Fruit fly (Drosophila melanogaster) whole organism, embryonic: ENCODE data around the gene AlkB.

Experiments used
- Bgb ChIP-seq: fragments of 200-800 bp; sonication (Bioruptor generic); IDR thresholded peaks from 2 replicates; pipeline ENCODE4 v1.3.6; 2022; ENCODE audit warnings: missing biosample characterization, missing genetic modification characterization; ENCODE audit not compliant: partially characterized antibody
- C15 ChIP-seq: fragments of 200-800 bp; sonication (Bioruptor generic); IDR thresholded peaks from 3 replicates; pipeline ENCODE4 v1.3.6; 2022; ENCODE audit warnings: missing biosample characterization, missing genetic modification characterization
- CG11560 ChIP-seq: fragments of 200-800 bp; sonication (Bioruptor generic); IDR thresholded peaks from 3 replicates; pipeline ENCODE4 v1.3.6; 2022; ENCODE audit warnings: missing biosample characterization, missing genetic modification characterization
- CG14710 ChIP-seq: fragments of 200-800 bp; sonication (Bioruptor generic); optimal IDR thresholded peaks from 3 replicates; lab custom pipeline; 2019; ENCODE audit warnings: missing biosample characterization, mild to moderate bottlenecking, missing genetic modification characterization, moderate library complexity
- CG1529 ChIP-seq: fragments of 200-800 bp; sonication (Bioruptor generic); optimal IDR thresholded peaks from 3 replicates; lab custom pipeline; 2018; ENCODE audit warnings: missing biosample characterization, missing genetic modification characterization
- CG17568 ChIP-seq: fragments of 200-800 bp; sonication (Bioruptor generic); optimal IDR thresholded peaks from 2 replicates; lab custom pipeline; 2018; ENCODE audit warnings: missing biosample characterization, mild to moderate bottlenecking, missing genetic modification characterization, moderate library complexity
- CG2120 ChIP-seq: fragments of 200-800 bp; sonication (Bioruptor generic); optimal IDR thresholded peaks from 3 replicates; lab custom pipeline; 2016; ENCODE audit warnings: missing biosample characterization, missing genetic modification characterization
- CG2712 ChIP-seq: fragments of 200-800 bp; optimal IDR thresholded peaks from 3 replicates; lab custom pipeline; 2019; ENCODE audit warnings: missing biosample characterization, mild to moderate bottlenecking, missing genetic modification characterization, moderate library complexity
- CG3163 ChIP-seq: fragments of 200-800 bp; sonication (Bioruptor generic); optimal IDR thresholded peaks from 3 replicates; lab custom pipeline; 2016; ENCODE audit warnings: missing biosample characterization, missing genetic modification characterization
- CG7963 ChIP-seq: fragments of 200-800 bp; sonication (Bioruptor generic); IDR thresholded peaks from 3 replicates; pipeline ENCODE4 v1.3.6; 2022; ENCODE audit warnings: missing biosample characterization, missing genetic modification characterization; ENCODE audit not compliant: partially characterized antibody
- CG8290 ChIP-seq, 3 experiments: fragments of 200-800 bp; sonication (Bioruptor generic); optimal IDR thresholded peaks; 2 replicates each; lab custom pipeline; 2016 to 2019; ENCODE audit warnings: missing biosample characterization in 3 of 3, missing genetic modification characterization in 3 of 3, mild to moderate bottlenecking in 2 of 3, moderate library complexity in 1 of 3
- CG9932 ChIP-seq: fragments of 200-800 bp; sonication (Bioruptor generic); IDR thresholded peaks from 2 replicates; pipeline ENCODE4 v1.3.6; 2022; ENCODE audit warnings: missing biosample characterization, missing genetic modification characterization
- CkIIα-i1 ChIP-seq: fragments of 200-800 bp; sonication (Bioruptor generic); IDR thresholded peaks from 2 replicates; pipeline ENCODE4 v1.3.6; 2022; ENCODE audit warnings: missing biosample characterization, missing genetic modification characterization
- D19A ChIP-seq: fragments of 200-800 bp; optimal IDR thresholded peaks from 3 replicates; lab custom pipeline; 2019; ENCODE audit warnings: missing biosample characterization, mild to moderate bottlenecking, missing genetic modification characterization, moderate library complexity
- Dll ChIP-seq: fragments of 200-800 bp; sonication (Bioruptor generic); IDR thresholded peaks from 4 replicates; pipeline ENCODE4 v1.3.6; 2022; ENCODE audit warnings: missing biosample characterization, missing genetic modification characterization; ENCODE audit not compliant: partially characterized antibody
- Dref ChIP-seq: fragments of 200-800 bp; sonication (Bioruptor generic); IDR thresholded peaks from 2 replicates; pipeline ENCODE4 v1.3.6; 2022; ENCODE audit warnings: missing biosample characterization, missing genetic modification characterization
- E2f2 ChIP-seq: fragments of 200-800 bp; sonication (Bioruptor generic); IDR thresholded peaks from 2 replicates; pipeline ENCODE4 v1.3.6; 2022; ENCODE audit warnings: missing biosample characterization, missing genetic modification characterization
- HLH4C ChIP-seq: fragments of 200-800 bp; sonication (Bioruptor generic); IDR thresholded peaks from 3 replicates; pipeline ENCODE4 v1.3.6; 2022; ENCODE audit warnings: missing biosample characterization, missing genetic modification characterization; ENCODE audit not compliant: partially characterized antibody
- HmgZ ChIP-seq: fragments of 200-800 bp; sonication (Bioruptor generic); optimal IDR thresholded peaks from 2 replicates; lab custom pipeline; 2018; ENCODE audit warnings: missing biosample characterization, mild to moderate bottlenecking, missing genetic modification characterization
- Max ChIP-seq: fragments of 200-800 bp; sonication (Bioruptor generic); optimal IDR thresholded peaks from 2 replicates; lab custom pipeline; 2016; ENCODE audit warnings: missing biosample characterization, mild to moderate bottlenecking, missing genetic modification characterization
- Med ChIP-seq: fragments of 200-800 bp; sonication (Bioruptor generic); peaks from one replicate; lab custom pipeline; 2016; ENCODE audit warnings: missing biosample characterization, missing genetic modification characterization, mild to moderate bottlenecking, inconsistent platforms, moderate library complexity
- Myb ChIP-seq: fragments of 200-800 bp; sonication (Bioruptor generic); optimal IDR thresholded peaks from 2 replicates; lab custom pipeline; 2016; ENCODE audit warnings: missing biosample characterization, missing genetic modification characterization
- Opbp ChIP-seq: fragments of 200-800 bp; sonication (Bioruptor generic); IDR thresholded peaks from 3 replicates; pipeline ENCODE4 v1.3.6; 2022; ENCODE audit warnings: missing biosample characterization, missing genetic modification characterization; ENCODE audit not compliant: partially characterized antibody
- Pdp1 ChIP-seq, 2 experiments: fragments of 200-800 bp; sonication (Bioruptor generic); optimal IDR thresholded peaks; 3 replicates each; lab custom pipeline; 2016; ENCODE audit warnings: missing biosample characterization in 2 of 2, missing genetic modification characterization in 2 of 2, mild to moderate bottlenecking in 1 of 2, moderate library complexity in 1 of 2
- Scr ChIP-seq: fragments of 200-800 bp; sonication (Bioruptor generic); IDR thresholded peaks from 2 replicates; pipeline ENCODE4 v1.3.6; 2022; ENCODE audit warnings: missing biosample characterization, missing genetic modification characterization; ENCODE audit not compliant: partially characterized antibody
- Sry-δ ChIP-seq: fragments of 200-800 bp; sonication (Bioruptor generic); optimal IDR thresholded peaks from 2 replicates; lab custom pipeline; 2016; ENCODE audit warnings: missing biosample characterization, missing genetic modification characterization
- Stat92E ChIP-seq, 3 experiments: fragments of >200 bp in 2 of 3; fragments of 200-800 bp in 1 of 3; sonication (Bioruptor generic) in 1 of 3; optimal IDR thresholded peaks; 2 replicates each; lab custom pipeline; 2017 to 2019; ENCODE audit warnings: missing biosample characterization in 3 of 3, missing genetic modification characterization in 3 of 3, mild to moderate bottlenecking in 1 of 3, moderate library complexity in 1 of 3
- ato ChIP-seq: fragments of 200-800 bp; sonication (Bioruptor generic); IDR thresholded peaks from 2 replicates; pipeline ENCODE4 v1.3.6; 2022; ENCODE audit warnings: missing biosample characterization, missing genetic modification characterization; ENCODE audit not compliant: partially characterized antibody
- bbx ChIP-seq: fragments of 200-800 bp; sonication (Bioruptor generic); IDR thresholded peaks from 2 replicates; pipeline ENCODE4 v1.3.6; 2022; ENCODE audit warnings: missing biosample characterization, missing genetic modification characterization; ENCODE audit not compliant: partially characterized antibody
- disco-r ChIP-seq: fragments of 200-800 bp; sonication (Bioruptor generic); optimal IDR thresholded peaks from 2 replicates; lab custom pipeline; 2016; ENCODE audit warnings: missing biosample characterization, missing genetic modification characterization
- gfzf ChIP-seq: fragments of 200-800 bp; sonication (Bioruptor generic); optimal IDR thresholded peaks from 2 replicates; lab custom pipeline; 2016; ENCODE audit warnings: missing biosample characterization, mild to moderate bottlenecking, missing genetic modification characterization, moderate library complexity
- hb ChIP-seq: fragments of 200-800 bp; sonication (Bioruptor generic); IDR thresholded peaks from 3 replicates; pipeline ENCODE4 v1.3.6; 2022; ENCODE audit warnings: missing biosample characterization, missing genetic modification characterization; ENCODE audit not compliant: partially characterized antibody
- inv ChIP-seq: fragments of 200-800 bp; sonication (Bioruptor generic); IDR thresholded peaks from 2 replicates; pipeline ENCODE4 v1.3.6; 2022; ENCODE audit warnings: missing biosample characterization, missing genetic modification characterization; ENCODE audit not compliant: partially characterized antibody
- knrl ChIP-seq: fragments of 200-800 bp; sonication (Bioruptor generic); IDR thresholded peaks from 3 replicates; pipeline ENCODE4 v1.3.6; 2022; ENCODE audit warnings: missing biosample characterization, missing genetic modification characterization; ENCODE audit not compliant: partially characterized antibody
- mam ChIP-seq: fragments of 200-800 bp; sonication (Bioruptor generic); optimal IDR thresholded peaks from 3 replicates; lab custom pipeline; 2016; ENCODE audit warnings: missing biosample characterization, missing genetic modification characterization
- mld ChIP-seq: fragments of 200-800 bp; sonication (Bioruptor generic); IDR thresholded peaks from 3 replicates; pipeline ENCODE4 v1.3.6; 2022; ENCODE audit warnings: missing biosample characterization, missing genetic modification characterization; ENCODE audit not compliant: partially characterized antibody
- nerfin-2 ChIP-seq: fragments of 200-800 bp; sonication (Bioruptor generic); IDR thresholded peaks from 2 replicates; pipeline ENCODE4 v1.3.6; 2022; ENCODE audit warnings: missing biosample characterization, missing genetic modification characterization; ENCODE audit not compliant: partially characterized antibody
- nmo ChIP-seq: fragments of 200-800 bp; sonication (Bioruptor generic); optimal IDR thresholded peaks from 2 replicates; lab custom pipeline; 2018; ENCODE audit warnings: missing biosample characterization, mild to moderate bottlenecking, missing genetic modification characterization, moderate library complexity
- peb ChIP-seq: fragments of 200-800 bp; sonication (Bioruptor generic); IDR thresholded peaks from 2 replicates; pipeline ENCODE4 v1.3.6; 2022; ENCODE audit warnings: missing biosample characterization, missing genetic modification characterization
- schlank ChIP-seq: fragments of 200-800 bp; sonication (Bioruptor generic); optimal IDR thresholded peaks from 2 replicates; lab custom pipeline; 2018; ENCODE audit warnings: missing biosample characterization, mild to moderate bottlenecking, missing genetic modification characterization
- sisA ChIP-seq: fragments of 200-800 bp; sonication (Bioruptor generic); IDR thresholded peaks from 2 replicates; pipeline ENCODE4 v1.3.6; 2022; ENCODE audit warnings: missing biosample characterization, missing genetic modification characterization
- so ChIP-seq: fragments of 200-800 bp; sonication (Bioruptor generic); IDR thresholded peaks from 3 replicates; pipeline ENCODE4 v1.3.6; 2022; ENCODE audit warnings: missing biosample characterization, missing genetic modification characterization
- sob ChIP-seq: fragments of 200-800 bp; sonication (Bioruptor generic); IDR thresholded peaks from 2 replicates; pipeline ENCODE4 v1.3.6; 2022; ENCODE audit warnings: missing biosample characterization, missing genetic modification characterization
- stwl ChIP-seq: fragments of 200-800 bp; sonication (Bioruptor generic); optimal IDR thresholded peaks from 3 replicates; lab custom pipeline; 2018; ENCODE audit warnings: missing biosample characterization, mild to moderate bottlenecking, missing genetic modification characterization, moderate library complexity
- trem ChIP-seq: fragments of 200-800 bp; optimal IDR thresholded peaks from 3 replicates; lab custom pipeline; 2019; ENCODE audit warnings: missing biosample characterization, mild to moderate bottlenecking, missing genetic modification characterization, moderate library complexity
- tup ChIP-seq: fragments of 200-800 bp; sonication (Bioruptor generic); optimal IDR thresholded peaks from 2 replicates; lab custom pipeline; 2016; ENCODE audit warnings: missing biosample characterization, mild to moderate bottlenecking, missing genetic modification characterization, moderate library complexity
- unpg ChIP-seq: fragments of 200-800 bp; sonication (Bioruptor generic); optimal IDR thresholded peaks from 3 replicates; lab custom pipeline; 2018; ENCODE audit warnings: missing biosample characterization, mild to moderate bottlenecking, missing genetic modification characterization, moderate library complexity

AlkB gene

dm6 chrX:15835393-15835792 is 23.9 kb downstream of the AlkB start, which contains the start of gene Chc (continued):
- no peak for TF ChIP-seq schlank (tag; lab: Kevin White, UChicago)
- no peak for TF ChIP-seq CG1529 (GFP tag; lab: Kevin White, UChicago)
- peak; percentile 5 for TF ChIP-seq mam (GFP tag; lab: Kevin White, UChicago)
- TF ChIP-seq Med (GFP tag; lab: Kevin White, UChicago), result peak; percentile 76
- peak; percentile 96 for TF ChIP-seq ato (GFP tag; lab: Robert Waterston, UW)
- TF ChIP-seq peb (GFP tag; lab: Robert Waterston, UW), result no peak
- no peak for TF ChIP-seq tup
- no peak for TF ChIP-seq CkIIα-i1 (GFP tag; lab: Robert Waterston, UW)
- peak; percentile 60 for TF ChIP-seq stwl
- no peak for TF ChIP-seq unpg
- peak; percentile 19 for TF ChIP-seq D19A (tag; lab: Kevin White, UChicago)
- no peak for TF ChIP-seq disco-r (GFP tag; lab: Kevin White, UChicago)
- TF ChIP-seq knrl (GFP tag; lab: Robert Waterston, UW), result peak; percentile 96
- peak; percentile 96 for TF ChIP-seq hb
- no peak for TF ChIP-seq sisA (GFP tag; lab: Robert Waterston, UW)
- TF ChIP-seq Pdp1 (GFP tag; optimal IDR thresholded peaks at IDR 0.05; lab: Kevin White, UChicago), result peak in 1 of 2 experiments; percentile 94
- TF ChIP-seq C15 (GFP tag; lab: Robert Waterston, UW), result no peak
- TF ChIP-seq HLH4C (GFP tag; lab: Robert Waterston, UW), result peak; percentile 98
- peak; percentile 93 for TF ChIP-seq nerfin-2 (GFP tag; lab: Robert Waterston, UW)
- peak; percentile 13 for TF ChIP-seq Max (GFP tag; lab: Kevin White, UChicago)
- TF ChIP-seq bbx (GFP tag; lab: Robert Waterston, UW), result peak; percentile 99
- peak; percentile 34 for TF ChIP-seq nmo (GFP tag; lab: Kevin White, UChicago)
- TF ChIP-seq Dll (GFP tag; lab: Robert Waterston, UW), result peak; percentile 94
- peak; percentile 50; the same call in 1 of the 2 replicates for TF ChIP-seq E2f2 (GFP tag; lab: Robert Waterston, UW)
- TF ChIP-seq CG11560, result peak; percentile 67; the same call in 1 of the 3 replicates
- TF ChIP-seq trem (tag; lab: Kevin White, UChicago), result peak; percentile 44
- peak; percentile 68 for TF ChIP-seq CG8290 (GFP tag; optimal IDR thresholded peaks at IDR 0.05; lab: Kevin White, UChicago)
- TF ChIP-seq CG8290 (tag; optimal IDR thresholded peaks at IDR 0.05; lab: Kevin White, UChicago), result peak in 1 of 2 experiments; percentile 40
- peak; percentile 98 for TF ChIP-seq Opbp (GFP tag; lab: Robert Waterston, UW)
- no peak for TF ChIP-seq Stat92E (GFP tag; optimal IDR thresholded peaks at IDR 0.05; lab: Kevin White, UChicago)
- TF ChIP-seq Scr (GFP tag; lab: Robert Waterston, UW), result peak; percentile 97
- TF ChIP-seq Bgb (GFP tag; lab: Robert Waterston, UW), result peak; percentile 98
- TF ChIP-seq so (GFP tag; lab: Robert Waterston, UW), result no peak
- TF ChIP-seq inv, result peak; percentile 98
- TF ChIP-seq mld (GFP tag; lab: Robert Waterston, UW), result peak; percentile 95
- TF ChIP-seq sob (GFP tag; lab: Robert Waterston, UW), result peak; percentile 10; the same call in 1 of the 2 replicates
- TF ChIP-seq CG14710 (tag; lab: Kevin White, UChicago), result peak; percentile 54
- peak; percentile 58 for TF ChIP-seq HmgZ (tag; lab: Kevin White, UChicago)
- TF ChIP-seq gfzf (GFP tag; lab: Kevin White, UChicago), result peak; percentile 37
- TF ChIP-seq CG3163, result no peak
- peak; percentile 21 for TF ChIP-seq CG2120
- TF ChIP-seq CG17568 (GFP tag; lab: Kevin White, UChicago), result no peak
- TF ChIP-seq Dref (GFP tag; lab: Robert Waterston, UW), result peak; percentile 91
- peak; percentile 4 for TF ChIP-seq CG2712 (tag; lab: Kevin White, UChicago)
- peak; percentile 64 for TF ChIP-seq CG9932
- peak; percentile 92 for TF ChIP-seq Sry-δ (GFP tag; lab: Kevin White, UChicago)
- TF ChIP-seq CG7963 (GFP tag; lab: Robert Waterston, UW), result peak; percentile 97
- peak; percentile 40 for TF ChIP-seq Myb (GFP tag; lab: Kevin White, UChicago)
- TF ChIP-seq, all 482 proteins: peak for 78
